Worm (Caenorhabditis elegans): ENCODE results near the gene C33E10.1.

DNA sequence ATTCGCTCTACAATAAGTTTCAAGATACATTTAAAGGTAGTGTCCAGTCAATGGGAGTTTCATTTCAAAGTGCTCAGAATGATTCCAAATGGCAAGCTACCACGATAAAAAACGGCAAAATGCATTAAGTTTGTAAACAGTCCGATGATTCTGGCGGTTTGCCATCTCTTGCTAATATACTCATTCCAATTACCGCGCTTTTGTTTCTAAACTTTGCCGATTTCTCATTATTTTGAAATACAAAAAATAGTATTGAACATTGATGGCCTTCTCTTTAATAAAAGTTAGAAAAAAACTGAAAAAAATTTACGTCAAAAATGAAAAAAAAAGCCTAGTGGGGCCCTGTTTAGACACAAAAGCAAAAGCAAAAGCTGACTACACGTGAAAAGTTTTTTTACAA is 11.0 kb upstream of the C33E10.1 start:
- no peak for TF ChIP-seq pqm-1 (tag; optimal IDR thresholded peaks at IDR 0.05)
- no peak for TF ChIP-seq tbx-2 (tag; optimal IDR thresholded peaks at IDR 0.05)
- no peak for TF ChIP-seq elt-2 (tag; optimal IDR thresholded peaks at IDR 0.05)
